ENCODE assay signal across 1 fruit fly cellular context in the genomic region with DNA sequence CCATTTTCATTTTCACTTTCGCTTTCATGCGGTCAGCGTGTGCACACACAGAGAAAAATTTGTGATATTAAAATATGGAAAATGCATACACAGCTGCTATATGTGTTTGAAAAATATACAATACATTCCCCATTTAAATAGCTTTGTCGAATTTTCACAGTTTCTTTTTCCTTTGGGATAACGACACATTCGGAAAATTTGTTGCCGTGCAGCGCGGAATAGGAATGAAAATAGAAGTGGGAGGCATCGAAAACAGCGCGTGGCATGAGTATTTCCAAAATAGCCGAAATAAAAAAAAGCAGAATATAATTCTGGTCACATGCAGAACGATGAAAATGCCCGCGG.
TF ChIP-seq lines count a peak whose summit lies in the region.

No protein-coding gene starts in this region.

TF ChIP-seq in whole organism, embryonic, 481 proteins besides CTCF, POLR2A, EP300 and RAD21 (continued from another document):
- TF ChIP-seq CG8388 (GFP tag; optimal IDR thresholded peaks at IDR 0.05; lab: Kevin White, UChicago) (peak; percentile 83), lmd (GFP tag; IDR thresholded peaks at IDR 0.05; lab: Robert Waterston, UW) (peak; percentile 90), ato (GFP tag; IDR thresholded peaks at IDR 0.05; lab: Robert Waterston, UW; ENCODE audit: partially characterized antibody) (no peak), Hmr (GFP tag; optimal IDR thresholded peaks at IDR 0.05; lab: Kevin White, UChicago) (peak; percentile 89), Ravus (GFP tag; IDR thresholded peaks at IDR 0.05; lab: Robert Waterston, UW) (peak; percentile 64), oc (tag; optimal IDR thresholded peaks at IDR 0.05; lab: Kevin White, UChicago) (peak; percentile 82), croc (GFP tag; conservative IDR thresholded peaks at IDR 0.05; lab: Robert Waterston, UW) (peak; percentile 60; the same call in 2 of the 3 replicates), CG4328 (GFP tag; optimal IDR thresholded peaks at IDR 0.05; lab: Kevin White, UChicago) (peak; percentile 60), CG2202 (tag; optimal IDR thresholded peaks at IDR 0.05; lab: Kevin White, UChicago) (peak; percentile 59), bsh (GFP tag; optimal IDR thresholded peaks at IDR 0.05; lab: Kevin White, UChicago) (peak in 1 of 2 experiments; percentile 90), CG11504 (tag; optimal IDR thresholded peaks at IDR 0.05; lab: Kevin White, UChicago) (peak; percentile 86), CG4360 (GFP tag; IDR thresholded peaks at IDR 0.05; lab: Robert Waterston, UW) (peak; percentile 36; the same call in 1 of the 2 replicates), CG18619 (GFP tag; optimal IDR thresholded peaks at IDR 0.05; lab: Kevin White, UChicago) (peak; percentile 80), stwl (tag; optimal IDR thresholded peaks at IDR 0.05; lab: Kevin White, UChicago) (no peak), lola (GFP tag; optimal IDR thresholded peaks at IDR 0.05; lab: Kevin White, UChicago) (peak in 1 of 3 experiments; percentile 59), CG1647 (GFP tag; optimal IDR thresholded peaks at IDR 0.05; lab: Kevin White, UChicago) (peak; percentile 85), Opbp (GFP tag; IDR thresholded peaks at IDR 0.05; lab: Robert Waterston, UW; ENCODE audit: partially characterized antibody) (no peak), CG6791 (GFP tag; IDR thresholded peaks at IDR 0.05; lab: Robert Waterston, UW; ENCODE audit: partially characterized antibody) (no peak), ttk (GFP tag; IDR thresholded peaks at IDR 0.05; lab: Robert Waterston, UW) (peak; percentile 86), CG10959 (GFP tag; IDR thresholded peaks at IDR 0.05; lab: Robert Waterston, UW) (peak; percentile 81), CG12659 (GFP tag; optimal IDR thresholded peaks at IDR 0.05; lab: Kevin White, UChicago) (peak; percentile 87), inv (GFP tag; IDR thresholded peaks at IDR 0.05; lab: Robert Waterston, UW; ENCODE audit: partially characterized antibody) (no peak), dmrt99B (tag; optimal IDR thresholded peaks at IDR 0.05; lab: Kevin White, UChicago) (peak; percentile 87), HHEX (GFP tag; optimal IDR thresholded peaks at IDR 0.05; lab: Kevin White, UChicago) (peak; percentile 86), CG12744 (GFP tag; optimal IDR thresholded peaks at IDR 0.05; lab: Kevin White, UChicago) (peak; percentile 84), ERR (GFP tag; optimal IDR thresholded peaks at IDR 0.05; lab: Kevin White, UChicago) (peak; percentile 84), CG7786 (GFP tag; optimal IDR thresholded peaks at IDR 0.05; lab: Kevin White, UChicago) (peak; percentile 84), CG11560 (tag; IDR thresholded peaks at IDR 0.05; lab: Robert Waterston, UW) (peak; percentile 73; the same call in 2 of the 3 replicates), CG42726 (GFP tag; IDR thresholded peaks at IDR 0.05; lab: Robert Waterston, UW; ENCODE audit: partially characterized antibody) (no peak), CG3838 (GFP tag; optimal IDR thresholded peaks at IDR 0.05; lab: Kevin White, UChicago) (peak; percentile 76), CG15073 (GFP tag; optimal IDR thresholded peaks at IDR 0.05; lab: Kevin White, UChicago) (peak; percentile 9), CG7987 (GFP tag; optimal IDR thresholded peaks at IDR 0.05; lab: Kevin White, UChicago) (peak; percentile 92), HmgZ (tag; optimal IDR thresholded peaks at IDR 0.05; lab: Kevin White, UChicago) (peak; percentile 79), grau (tag; optimal IDR thresholded peaks at IDR 0.05; lab: Kevin White, UChicago) (peak; percentile 86), insv (GFP tag; optimal IDR thresholded peaks at IDR 0.05; lab: Kevin White, UChicago) (no peak), Fer2 (tag; optimal IDR thresholded peaks at IDR 0.05; lab: Kevin White, UChicago) (peak; percentile 69), psq (GFP tag; optimal IDR thresholded peaks at IDR 0.05; lab: Kevin White, UChicago) (peak; percentile 34), tap (tag; optimal IDR thresholded peaks at IDR 0.05; lab: Kevin White, UChicago) (peak; percentile 84), ssp (GFP tag; IDR thresholded peaks at IDR 0.05; lab: Robert Waterston, UW) (peak; percentile 76), fd96Cb (tag; optimal IDR thresholded peaks at IDR 0.05; lab: Kevin White, UChicago) (peak; percentile 85), YL-1 (GFP tag; optimal IDR thresholded peaks at IDR 0.05; lab: Kevin White, UChicago) (peak; percentile 16), Usf (GFP tag; optimal IDR thresholded peaks at IDR 0.05; lab: Kevin White, UChicago) (peak; percentile 12), Xbp1 (GFP tag; optimal IDR thresholded peaks at IDR 0.05; lab: Kevin White, UChicago) (peak; percentile 89), bcd (GFP tag; optimal IDR thresholded peaks at IDR 0.05; lab: Kevin White, UChicago) (peak; percentile 84), CG14965 (GFP tag; optimal IDR thresholded peaks at IDR 0.05; lab: Kevin White, UChicago; ENCODE audit: borderline replicate concordance) (peak; percentile 63), mld (GFP tag; IDR thresholded peaks at IDR 0.05; lab: Robert Waterston, UW; ENCODE audit: partially characterized antibody) (no peak), crc (GFP tag; optimal IDR thresholded peaks at IDR 0.05; lab: Kevin White, UChicago) (peak; percentile 80)
